Worm (Caenorhabditis elegans) whole organism, young adult: Measurements from ENCODE around the gene gtf-2F1.

Experiments
- dpff-1 ChIP-seq: sonication (generic microtip); optimal IDR thresholded peaks from 2 replicates; lab custom pipeline; 2017; ENCODE audit warnings: mild to moderate bottlenecking, missing genetic modification characterization, missing compliant biosample characterization
- pha-4 ChIP-seq: fragments of 150-350 bp; sonication (generic microtip); optimal IDR thresholded peaks from 2 replicates; lab custom pipeline; 2014; ENCODE audit warnings: missing biosample characterization, missing genetic modification reagents, missing genetic modification characterization
- snpc-1.1 ChIP-seq: sonication (generic microtip); optimal IDR thresholded peaks from 2 replicates; lab custom pipeline; 2017; ENCODE audit warnings: missing genetic modification characterization, mild to moderate bottlenecking, missing compliant biosample characterization, antibody characterized with exemption, moderate library complexity, missing genotype, missing genetic modification reagents; ENCODE audit not compliant: insufficient read depth
- sptf-2 ChIP-seq: fragments of 200-800 bp; sonication (Bioruptor generic); optimal IDR thresholded peaks from 2 replicates; lab custom pipeline; 2018; ENCODE audit warnings: mild to moderate bottlenecking, missing genetic modification characterization, missing compliant biosample characterization

DNA sequence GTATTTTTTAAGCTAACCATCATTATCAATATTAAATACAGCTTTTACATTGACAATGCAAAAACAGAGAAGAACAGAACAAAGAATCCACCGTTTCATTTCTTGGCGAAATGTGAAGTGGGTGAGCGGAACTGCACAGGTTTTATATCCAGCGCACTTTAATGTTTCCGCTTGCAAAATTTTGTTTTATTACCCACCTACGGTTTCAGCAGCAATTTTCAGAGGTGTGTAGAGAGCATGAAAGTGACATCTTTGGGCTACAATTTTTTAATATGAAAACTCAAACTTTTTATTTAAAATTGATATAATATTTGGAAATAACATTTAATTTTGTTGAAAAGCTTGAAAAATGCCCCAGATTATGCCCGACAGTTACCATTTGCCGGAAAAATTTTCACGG, 42.7 kb upstream of the gtf-2F1 start, which contains the start of gene clec-135:
- TF ChIP-seq dpff-1 (tag; lab: Kevin White, UChicago) (no peak), pha-4 (tag; lab: Kevin White, UChicago) (no peak), snpc-1.1 (tag; lab: Kevin White, UChicago) (no peak), sptf-2 (GFP tag; lab: Kevin White, UChicago) (no peak)
